Worm (Caenorhabditis elegans) whole organism, L4 larva: Measurements from ENCODE around the gene F09E10.7.

Source experiments
- dpl-1 ChIP-seq: fragments of 150-350 bp; optimal IDR thresholded peaks from 2 replicates; lab custom pipeline; 2014; ENCODE audit warnings: missing biosample characterization, missing genetic modification reagents, missing genetic modification characterization
- lim-7 ChIP-seq: fragments of 200-800 bp; sonication (Bioruptor generic); IDR thresholded peaks from 2 replicates; pipeline ENCODE4 v1.3.6; 2022; ENCODE audit warnings: missing genetic modification characterization, missing compliant biosample characterization
- mep-1 ChIP-seq: fragments of 150-350 bp; sonication (generic microtip); optimal IDR thresholded peaks from 3 replicates; lab custom pipeline; 2014; ENCODE audit warnings: missing biosample characterization, missing genetic modification characterization
- nhr-28 ChIP-seq: fragments of 150-350 bp; optimal IDR thresholded peaks from 2 replicates; lab custom pipeline; 2014; ENCODE audit warnings: missing biosample characterization, missing genetic modification characterization
- nhr-77 ChIP-seq: fragments of 150-350 bp; optimal IDR thresholded peaks from 2 replicates; lab custom pipeline; 2014; ENCODE audit warnings: missing biosample characterization, missing genetic modification characterization
- spr-1 ChIP-seq: sonication (generic microtip); optimal IDR thresholded peaks from 2 replicates; lab custom pipeline; 2016; ENCODE audit warnings: mild to moderate bottlenecking, missing genetic modification characterization, missing compliant biosample characterization
- unc-39 ChIP-seq: sonication (generic microtip); optimal IDR thresholded peaks from 2 replicates; lab custom pipeline; 2017; ENCODE audit warnings: missing biosample characterization, missing genetic modification characterization

ce11 chrX:1521387-1521786 is 19.7 kb upstream of the F09E10.7 start, which contains the start of gene toca-1:
- no peak for TF ChIP-seq dpl-1 (GFP tag; lab: Kevin White, UChicago)
- TF ChIP-seq mep-1 (tag; lab: Kevin White, UChicago): no peak
- TF ChIP-seq unc-39 (tag; lab: Kevin White, UChicago): no peak
- no peak for TF ChIP-seq nhr-77 (tag; lab: Kevin White, UChicago)
- TF ChIP-seq nhr-28 (tag; lab: Kevin White, UChicago): no peak
- TF ChIP-seq lim-7 (GFP tag; lab: Robert Waterston, UW): no peak
- TF ChIP-seq spr-1 (tag; lab: Kevin White, UChicago): no peak
